Fruit fly (Drosophila melanogaster) whole organism, pupa: ENCODE measurements around the gene Jarid2.
A peak's percentile ranks its signal among the peaks of the same experiment; 100 is the strongest.

Experiments used
- CG12605 ChIP-seq: fragments of 200-800 bp; sonication (Bioruptor generic); IDR thresholded peaks from 2 replicates; pipeline ENCODE4 v1.3.6; 2022; ENCODE audit warnings: missing biosample characterization, missing genetic modification characterization
- CG14655 ChIP-seq: fragments of 200-800 bp; sonication (Bioruptor generic); optimal IDR thresholded peaks from 3 replicates; lab custom pipeline; 2017; ENCODE audit warnings: mild to moderate bottlenecking, missing biosample characterization, missing genetic modification reagents, missing genetic modification characterization
- CG17806 ChIP-seq: fragments of 200-800 bp; sonication (Bioruptor generic); optimal IDR thresholded peaks from 2 replicates; lab custom pipeline; 2018; ENCODE audit warnings: missing biosample characterization, mild to moderate bottlenecking, missing genetic modification characterization, moderate library complexity
- CG4496 ChIP-seq: fragments of 200-800 bp; sonication (Bioruptor generic); IDR thresholded peaks from 3 replicates; pipeline ENCODE4 v1.3.6; 2022; ENCODE audit warnings: missing biosample characterization, missing genetic modification characterization
- CG8159 ChIP-seq: fragments of 200-800 bp; sonication (Bioruptor generic); optimal IDR thresholded peaks from 3 replicates; lab custom pipeline; 2018; ENCODE audit warnings: missing biosample characterization, mild to moderate bottlenecking, missing genetic modification characterization, moderate library complexity
- CG8301 ChIP-seq: fragments of 200-800 bp; sonication (Bioruptor generic); optimal IDR thresholded peaks from 2 replicates; lab custom pipeline; 2018; ENCODE audit warnings: missing biosample characterization, mild to moderate bottlenecking, missing genetic modification characterization
- EcR ChIP-seq: fragments of 200-800 bp; sonication (Bioruptor generic); optimal IDR thresholded peaks from 3 replicates; lab custom pipeline; 2019; ENCODE audit warnings: missing biosample characterization, missing genetic modification characterization, mild to moderate bottlenecking, moderate library complexity, missing genetic modification reagents
- Pif1A ChIP-seq: fragments of 200-800 bp; sonication (Bioruptor generic); optimal IDR thresholded peaks from 3 replicates; lab custom pipeline; 2016; ENCODE audit warnings: missing biosample characterization, missing genetic modification characterization
- Pif1B ChIP-seq: fragments of 200-800 bp; sonication (Bioruptor generic); optimal IDR thresholded peaks from 3 replicates; lab custom pipeline; 2016; ENCODE audit warnings: missing biosample characterization, missing genetic modification characterization
- Snoo ChIP-seq: fragments of 200-800 bp; sonication (Bioruptor generic); optimal IDR thresholded peaks from 3 replicates; lab custom pipeline; 2017; ENCODE audit warnings: missing biosample characterization, mild to moderate bottlenecking, missing genetic modification characterization, inconsistent platforms
- gl ChIP-seq: fragments of 200-800 bp; sonication (Bioruptor generic); optimal IDR thresholded peaks from 2 replicates; lab custom pipeline; 2018; ENCODE audit warnings: missing biosample characterization, mild to moderate bottlenecking, missing genetic modification characterization

The Jarid2 gene

DNA sequence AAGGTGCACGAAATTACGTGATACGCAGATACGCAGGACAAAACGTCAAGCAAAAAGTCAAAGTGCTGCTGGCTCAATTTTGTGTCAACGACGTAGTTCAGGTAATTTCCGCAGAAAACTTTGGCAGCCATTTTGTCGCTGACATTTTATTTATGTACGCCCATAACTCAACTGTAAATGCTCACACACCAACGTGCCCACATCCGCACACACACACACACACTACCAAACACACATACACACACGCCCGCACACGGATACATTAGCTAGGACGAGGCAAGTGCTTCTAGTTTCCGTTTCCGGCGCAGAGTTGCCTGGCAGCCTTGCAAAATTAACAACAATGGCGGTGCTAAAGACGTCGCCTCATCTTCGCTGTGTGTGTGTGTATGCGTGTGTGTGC lies 48.6 kb downstream of the Jarid2 start, which contains the start of gene CG33700:
Gene CG33700, minus strand, starts transcription at position 101 of the 400 bp plus-strand sequence.
- TF ChIP-seq CG14655 (GFP tag; lab: Kevin White, UChicago) (no peak), CG12605 (GFP tag; lab: Robert Waterston, UW) (no peak), gl (tag; lab: Kevin White, UChicago) (no peak), CG8159 (tag; lab: Kevin White, UChicago) (no peak), CG4496 (GFP tag; lab: Robert Waterston, UW) (0 out of 3 replicates have a peak, but pooled peaks have one; percentile 28), Pif1A (no peak), Pif1B (GFP tag; lab: Kevin White, UChicago) (no peak), CG17806 (tag; lab: Kevin White, UChicago) (no peak)

DNA sequence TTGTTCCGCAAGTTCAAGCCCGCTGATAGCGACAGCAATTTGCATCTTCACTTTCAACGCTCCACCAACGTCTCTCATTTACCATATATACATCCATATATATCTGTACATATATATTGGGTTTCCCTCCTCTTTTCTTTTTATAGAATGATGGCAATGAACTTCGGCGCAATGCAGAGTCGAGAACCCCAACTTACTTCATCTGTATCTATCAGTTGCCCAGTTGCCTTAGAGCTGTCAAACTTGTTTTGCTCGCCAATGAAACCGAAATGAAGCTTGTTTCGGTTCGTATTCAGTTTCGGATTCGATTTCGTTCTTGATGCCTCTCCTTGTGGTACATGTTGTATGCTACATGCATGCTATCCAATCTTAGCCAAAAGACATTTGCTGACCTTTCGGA lies 52.0 kb downstream of the Jarid2 start, which contains the start of gene Or67a:
Gene Or67a, plus strand, starts transcription at position 233 of the 400 bp plus-strand sequence.
- TF ChIP-seq CG14655 (GFP tag; lab: Kevin White, UChicago), result peak; percentile 27
- TF ChIP-seq Snoo, result no peak
- TF ChIP-seq EcR (GFP tag; lab: Kevin White, UChicago), result peak; percentile 99
- peak; percentile 29 for TF ChIP-seq CG8301
- TF ChIP-seq, all 21 proteins: peak for 3
